Fruit fly (Drosophila melanogaster) ovary, adult (tissue): Measurements from ENCODE around the gene CROT.

Experiments used
- CG17801 ChIP-seq: fragments of 200-800 bp; optimal IDR thresholded peaks from 2 replicates; lab custom pipeline; 2019; ENCODE audit warnings: missing biosample characterization, mild to moderate bottlenecking, missing genetic modification characterization, moderate library complexity; ENCODE audit not compliant: partially characterized antibody

CROT gene

dm6 chr3R:27681799-27682198 is 24.8 kb downstream of the CROT start, which contains the start of gene Sce:
Gene Sce (minus strand): TSS chr3R:27682029.
- no peak for TF ChIP-seq CG17801 (GFP tag; lab: Kevin White, UChicago)

- no peak for TF ChIP-seq CG17801 (GFP tag; lab: Kevin White, UChicago)
Observed at dm6 chr3R:27679667-27680066, 26.9 kb downstream of the CROT start.

- no peak for TF ChIP-seq CG17801 (GFP tag; lab: Kevin White, UChicago)
Observed at dm6 chr3R:27679019-27679418, 27.5 kb downstream of the CROT start, which contains the start of gene CG12883. Gene CG12883 (plus strand): TSS chr3R:27679291.

dm6 chr3R:27677174-27677726 is 29.3 kb downstream of the CROT start, which contains the start of gene Hsdl2:
Gene Hsdl2 (plus strand): TSS chr3R:27677522.
- peak; percentile 72 for TF ChIP-seq CG17801 (GFP tag; lab: Kevin White, UChicago)

- no peak for TF ChIP-seq CG17801 (GFP tag; lab: Kevin White, UChicago)
Observed at dm6 chr3R:27662857-27663256, 43.7 kb downstream of the CROT start.

dm6 chr3R:27661971-27662489 is 44.5 kb downstream of the CROT start, which contains the start of gene unc80:
Gene unc80 (plus strand): TSS chr3R:27662439.
- TF ChIP-seq CG17801 (GFP tag; lab: Kevin White, UChicago): no peak

dm6 chr3R:27661389-27661788 is 45.2 kb downstream of the CROT start:
- no peak for TF ChIP-seq CG17801 (GFP tag; lab: Kevin White, UChicago)

- no peak for TF ChIP-seq CG17801 (GFP tag; lab: Kevin White, UChicago)
Observed at dm6 chr3R:27660127-27660579, 46.4 kb downstream of the CROT start, which contains the start of gene Mlc1. Gene Mlc1 (minus strand): TSS chr3R:27660177.

dm6 chr3R:27656686-27657535 is 49.6 kb downstream of the CROT start, which contains the start of gene tau:
Gene tau (minus strand): TSS chr3R:27656996.
- TF ChIP-seq CG17801 (GFP tag; lab: Kevin White, UChicago): no peak

- no peak for TF ChIP-seq CG17801 (GFP tag; lab: Kevin White, UChicago)
Observed at dm6 chr3R:27655109-27655508, 51.4 kb downstream of the CROT start.
